Worm (Caenorhabditis elegans) whole organism, young adult: Measurements from ENCODE around the gene C49A9.4.

ENCODE experiments used
- B0336.3 ChIP-seq: fragments of 200-800 bp; sonication (Bioruptor generic); IDR thresholded peaks from 2 replicates; pipeline ENCODE4 v1.3.6; 2022; ENCODE audit warnings: missing genetic modification characterization, missing compliant biosample characterization
- Y56A3A.18 ChIP-seq: fragments of 200-800 bp; sonication (Bioruptor generic); IDR thresholded peaks from 2 replicates; pipeline ENCODE4 v1.3.6; 2022; ENCODE audit warnings: missing genetic modification reagents, missing genetic modification characterization, missing compliant biosample characterization
- ama-1 ChIP-seq, 3 experiments: fragments of 150-350 bp in 1 of 3; sonication (generic microtip) in 2 of 3; optimal IDR thresholded peaks; 2 replicates each; lab custom pipeline; 2014 to 2018; ENCODE audit warnings: missing biosample characterization in 2 of 3, missing genetic modification characterization in 2 of 3, missing genetic modification reagents in 2 of 3
- aptf-2 ChIP-seq: fragments of 200-800 bp; sonication (Bioruptor generic); conservative IDR thresholded peaks from 2 replicates; pipeline ENCODE4 v1.3.6; 2022; ENCODE audit warnings: missing genetic modification reagents, missing genetic modification characterization, missing compliant biosample characterization
- aptf-3 ChIP-seq: fragments of 200-800 bp; sonication (Bioruptor generic); IDR thresholded peaks from 2 replicates; pipeline ENCODE4 v1.3.6; 2022; ENCODE audit warnings: missing genetic modification characterization, missing compliant biosample characterization
- attf-5 ChIP-seq: fragments of 200-800 bp; sonication (Bioruptor generic); optimal IDR thresholded peaks from 2 replicates; lab custom pipeline; 2018; ENCODE audit warnings: mild to moderate bottlenecking, missing genetic modification characterization, missing compliant biosample characterization
- ccch-3 ChIP-seq: fragments of 200-800 bp; sonication (Bioruptor generic); optimal IDR thresholded peaks from 2 replicates; lab custom pipeline; 2018; ENCODE audit warnings: mild to moderate bottlenecking, missing genetic modification characterization, missing compliant biosample characterization
- ceh-100 ChIP-seq: fragments of 200-800 bp; sonication (Bioruptor generic); IDR thresholded peaks from 2 replicates; pipeline ENCODE4 v1.3.6; 2022; ENCODE audit warnings: missing genetic modification reagents, missing genetic modification characterization, missing compliant biosample characterization
- die-1 ChIP-seq: sonication (generic microtip); optimal IDR thresholded peaks from 2 replicates; lab custom pipeline; 2016; ENCODE audit warnings: missing genotype, mild to moderate bottlenecking, missing genetic modification characterization, missing compliant biosample characterization
- dox-1 ChIP-seq: fragments of 200-800 bp; sonication (Bioruptor generic); IDR thresholded peaks from 2 replicates; pipeline ENCODE4 v1.3.6; 2022; ENCODE audit warnings: missing genetic modification reagents, missing genetic modification characterization, missing compliant biosample characterization
- egl-18 ChIP-seq: fragments of 200-800 bp; sonication (Bioruptor generic); IDR thresholded peaks from 2 replicates; pipeline ENCODE4 v1.3.6; 2022; ENCODE audit warnings: missing genetic modification reagents, missing genetic modification characterization, missing compliant biosample characterization
- egl-44 ChIP-seq: fragments of 200-800 bp; sonication (Bioruptor generic); IDR thresholded peaks from 2 replicates; pipeline ENCODE4 v1.3.6; 2022; ENCODE audit warnings: missing genetic modification reagents, missing genetic modification characterization, missing compliant biosample characterization
- egrh-3 ChIP-seq: fragments of 200-800 bp; sonication (Bioruptor generic); IDR thresholded peaks from 2 replicates; pipeline ENCODE4 v1.3.6; 2022; ENCODE audit warnings: missing genetic modification reagents, missing genetic modification characterization, missing compliant biosample characterization
- fkh-3 ChIP-seq: sonication (generic microtip); optimal IDR thresholded peaks from 2 replicates; lab custom pipeline; 2016; ENCODE audit warnings: mild to moderate bottlenecking, missing genetic modification characterization, missing compliant biosample characterization
- gei-17 ChIP-seq: fragments of 200-800 bp; sonication (Bioruptor generic); optimal IDR thresholded peaks from 2 replicates; lab custom pipeline; 2018; ENCODE audit warnings: mild to moderate bottlenecking, missing genetic modification characterization, missing compliant biosample characterization
- hlh-12 ChIP-seq: sonication (generic microtip); optimal IDR thresholded peaks from 2 replicates; lab custom pipeline; 2016; ENCODE audit warnings: missing genetic modification characterization, missing compliant biosample characterization
- hmg-1.2 ChIP-seq: fragments of 200-800 bp; sonication (Bioruptor generic); IDR thresholded peaks from 2 replicates; pipeline ENCODE4 v1.3.6; 2022; ENCODE audit warnings: missing genetic modification reagents, missing genetic modification characterization, missing compliant biosample characterization
- hmg-20 ChIP-seq: fragments of 200-800 bp; sonication (Bioruptor generic); IDR thresholded peaks from 2 replicates; pipeline ENCODE4 v1.3.6; 2022; ENCODE audit warnings: missing genetic modification reagents, missing genetic modification characterization, missing compliant biosample characterization
- hsf-1 ChIP-seq: fragments of 200-800 bp; sonication (Bioruptor generic); IDR thresholded peaks from 2 replicates; pipeline ENCODE4 v1.3.6; 2022; ENCODE audit warnings: missing genetic modification reagents, missing genetic modification characterization, missing compliant biosample characterization
- lin-26 ChIP-seq: fragments of 200-800 bp; sonication (Bioruptor generic); IDR thresholded peaks from 2 replicates; pipeline ENCODE4 v1.3.6; 2022; ENCODE audit warnings: missing genetic modification reagents, missing genetic modification characterization, missing compliant biosample characterization
- lin-35 ChIP-seq, 3 experiments: fragments of 150-350 bp in 2 of 3; sonication (generic microtip) in 1 of 3; optimal IDR thresholded peaks; 2 replicates each; lab custom pipeline; 2014 to 2018; ENCODE audit warnings: missing biosample characterization in 3 of 3, missing genetic modification characterization in 3 of 3, missing genetic modification reagents in 3 of 3
- lsl-1 ChIP-seq: fragments of 200-800 bp; sonication (Bioruptor generic); optimal IDR thresholded peaks from 2 replicates; lab custom pipeline; 2018; ENCODE audit warnings: mild to moderate bottlenecking, missing genetic modification characterization, moderate library complexity, missing compliant biosample characterization
- lsy-27 ChIP-seq: sonication (generic microtip); optimal IDR thresholded peaks from 2 replicates; lab custom pipeline; 2017; ENCODE audit warnings: missing genetic modification characterization, mild to moderate bottlenecking, missing compliant biosample characterization, antibody characterized with exemption, missing genotype, borderline replicate concordance; ENCODE audit not compliant: insufficient read depth
- madf-3 ChIP-seq: fragments of 200-800 bp; sonication (Bioruptor generic); IDR thresholded peaks from 2 replicates; pipeline ENCODE4 v1.3.6; 2022; ENCODE audit warnings: missing genetic modification reagents, missing genetic modification characterization, missing compliant biosample characterization
- madf-8 ChIP-seq: fragments of 200-800 bp; sonication (Bioruptor generic); conservative IDR thresholded peaks from 2 replicates; pipeline ENCODE4 v1.3.6; 2022; ENCODE audit warnings: missing genetic modification reagents, missing genetic modification characterization, missing compliant biosample characterization
- mxl-1 ChIP-seq: sonication (generic microtip); optimal IDR thresholded peaks from 2 replicates; lab custom pipeline; 2016; ENCODE audit warnings: missing genetic modification characterization, missing compliant biosample characterization
- nfyb-1 ChIP-seq: fragments of 200-800 bp; sonication (Bioruptor generic); IDR thresholded peaks from 2 replicates; pipeline ENCODE4 v1.3.6; 2022; ENCODE audit warnings: missing genetic modification reagents, missing genetic modification characterization, missing compliant biosample characterization
- nhr-27 ChIP-seq: fragments of 200-800 bp; sonication (Bioruptor generic); optimal IDR thresholded peaks from 2 replicates; lab custom pipeline; 2018; ENCODE audit warnings: mild to moderate bottlenecking, missing genetic modification characterization, moderate library complexity, missing compliant biosample characterization
- nhr-80 ChIP-seq: sonication (generic microtip); optimal IDR thresholded peaks from 2 replicates; lab custom pipeline; 2016; ENCODE audit warnings: missing genetic modification characterization, missing compliant biosample characterization
- pbrm-1 ChIP-seq: fragments of 200-800 bp; sonication (Bioruptor generic); IDR thresholded peaks from 2 replicates; pipeline ENCODE4 v1.3.6; 2022; ENCODE audit warnings: missing genetic modification reagents, missing genetic modification characterization, missing compliant biosample characterization
- pha-4 ChIP-seq: fragments of 150-350 bp; sonication (generic microtip); optimal IDR thresholded peaks from 2 replicates; lab custom pipeline; 2014; ENCODE audit warnings: missing biosample characterization, missing genetic modification reagents, missing genetic modification characterization
- rec-8 ChIP-seq, 2 experiments: sonication (generic microtip); optimal IDR thresholded peaks; 2 replicates each; lab custom pipeline; 2016; ENCODE audit warnings: mild to moderate bottlenecking in 2 of 2, missing genetic modification characterization in 2 of 2, missing genetic modification reagents in 2 of 2, missing genotype in 2 of 2, missing biosample characterization in 1 of 2, missing compliant biosample characterization in 1 of 2, moderate library complexity in 1 of 2
- rpc-1 ChIP-seq, 2 experiments: fragments of 150-350 bp in 1 of 2; sonication (generic microtip) in 1 of 2; optimal IDR thresholded peaks; 2 replicates each; lab custom pipeline; 2014 to 2018; ENCODE audit warnings: missing biosample characterization in 1 of 2, missing genetic modification characterization in 1 of 2, missing genetic modification reagents in 1 of 2, missing genotype in 1 of 2
- sptf-2 ChIP-seq: fragments of 200-800 bp; sonication (Bioruptor generic); optimal IDR thresholded peaks from 2 replicates; lab custom pipeline; 2018; ENCODE audit warnings: mild to moderate bottlenecking, missing genetic modification characterization, missing compliant biosample characterization
- tbp1 ChIP-seq: fragments of 200-800 bp; sonication (Bioruptor generic); optimal IDR thresholded peaks from 2 replicates; lab custom pipeline; 2018; ENCODE audit warnings: mild to moderate bottlenecking, missing genetic modification characterization, missing compliant biosample characterization
- tlf-1 ChIP-seq: fragments of 200-800 bp; sonication (Bioruptor generic); optimal IDR thresholded peaks from 2 replicates; lab custom pipeline; 2018; ENCODE audit warnings: mild to moderate bottlenecking, missing genetic modification characterization, missing compliant biosample characterization
- zim-3 ChIP-seq: sonication (generic microtip); optimal IDR thresholded peaks from 2 replicates; lab custom pipeline; 2017; ENCODE audit warnings: mild to moderate bottlenecking, missing genetic modification characterization, moderate library complexity, missing compliant biosample characterization
- ztf-18 ChIP-seq: sonication (generic microtip); optimal IDR thresholded peaks from 2 replicates; lab custom pipeline; 2016; ENCODE audit warnings: missing genotype, mild to moderate bottlenecking, missing genetic modification characterization, missing compliant biosample characterization
- ztf-25 ChIP-seq: fragments of 200-800 bp; sonication (Bioruptor generic); IDR thresholded peaks from 2 replicates; pipeline ENCODE4 v1.3.6; 2022; ENCODE audit warnings: missing genetic modification reagents, missing genetic modification characterization, missing compliant biosample characterization
- ztf-26 ChIP-seq: sonication (generic microtip); optimal IDR thresholded peaks from 2 replicates; lab custom pipeline; 2017; ENCODE audit warnings: missing genetic modification characterization, missing compliant biosample characterization

Gene C49A9.4

ce11 chrIV:6187160-6187559 lies 32.3 kb upstream of the C49A9.4 start:
- no peak for TF ChIP-seq ccch-3 (GFP tag; lab: Kevin White, UChicago)
- TF ChIP-seq egrh-3 (GFP tag; lab: Robert Waterston, UW), result no peak
- no peak for TF ChIP-seq lin-35 (GFP tag; optimal IDR thresholded peaks at IDR 0.05; lab: Kevin White, UChicago)
- no peak for TF ChIP-seq nhr-27 (tag; lab: Kevin White, UChicago)
- TF ChIP-seq hmg-20 (GFP tag; lab: Robert Waterston, UW), result no peak
- no peak for TF ChIP-seq nfyb-1 (GFP tag; lab: Robert Waterston, UW)
- no peak for TF ChIP-seq pha-4
- TF ChIP-seq hlh-12, result no peak
- TF ChIP-seq hmg-1.2 (GFP tag; lab: Robert Waterston, UW), result no peak
- no peak for TF ChIP-seq madf-8 (GFP tag; lab: Robert Waterston, UW)
- no peak for TF ChIP-seq lsy-27 (tag; lab: Kevin White, UChicago)

ce11 chrIV:6200249-6200648 lies 19.2 kb upstream of the C49A9.4 start:
- TF ChIP-seq zim-3 (tag; lab: Kevin White, UChicago) (no peak), rec-8 (tag; optimal IDR thresholded peaks at IDR 0.05; lab: Kevin White, UChicago) (no peak), madf-3 (GFP tag; lab: Robert Waterston, UW) (no peak), hsf-1 (GFP tag; lab: Robert Waterston, UW) (no peak), lsl-1 (GFP tag; lab: Kevin White, UChicago) (no peak), tlf-1 (GFP tag; lab: Kevin White, UChicago) (no peak), pbrm-1 (GFP tag; lab: Robert Waterston, UW) (no peak), tbp1 (GFP tag; lab: Kevin White, UChicago) (no peak), egl-18 (GFP tag; lab: Robert Waterston, UW) (no peak), mxl-1 (tag; lab: Kevin White, UChicago) (no peak), rpc-1 (optimal IDR thresholded peaks at IDR 0.05; lab: Kevin White, UChicago) (no peak), rpc-1 (tag; optimal IDR thresholded peaks at IDR 0.05; lab: Kevin White, UChicago) (no peak), dox-1 (GFP tag; lab: Robert Waterston, UW) (no peak), Y56A3A.18 (no peak), gei-17 (GFP tag; lab: Kevin White, UChicago) (no peak), nhr-80 (no peak), nhr-27 (tag; lab: Kevin White, UChicago) (no peak), egl-44 (GFP tag; lab: Robert Waterston, UW) (no peak)

DNA sequence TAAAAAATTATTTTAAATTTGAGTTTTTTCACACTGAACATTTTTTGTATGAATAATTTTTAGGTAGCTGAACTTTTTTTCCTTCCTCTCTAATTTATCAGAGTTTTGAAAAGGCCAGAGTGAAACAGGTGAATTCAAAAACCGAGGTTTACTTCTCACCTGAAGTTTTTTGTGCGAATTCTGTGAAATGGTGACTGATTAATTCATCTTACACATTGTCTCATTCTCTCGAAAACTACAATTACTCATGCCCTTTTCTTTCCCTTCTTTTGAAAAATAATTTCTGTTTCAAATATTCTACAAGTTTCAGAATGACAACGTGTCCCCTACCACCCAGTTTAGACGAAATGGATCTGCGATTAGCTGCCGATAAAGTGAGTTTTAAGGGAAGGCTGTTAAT lies 17.7 kb upstream of the C49A9.4 start, which contains the start of gene tkr-2:
Gene tkr-2 (plus strand): TSS at position 301 of the 400 bp plus-strand sequence.
- TF ChIP-seq die-1 (tag; lab: Kevin White, UChicago), result no peak
- no peak for TF ChIP-seq attf-5 (GFP tag; lab: Kevin White, UChicago)
- TF ChIP-seq sptf-2 (GFP tag; lab: Kevin White, UChicago), result no peak
- TF ChIP-seq ztf-26, result no peak
- TF ChIP-seq ztf-18 (tag; lab: Kevin White, UChicago), result no peak
- no peak for TF ChIP-seq ztf-25 (GFP tag; lab: Robert Waterston, UW)
- no peak for TF ChIP-seq fkh-3 (tag; lab: Kevin White, UChicago)
- TF ChIP-seq ama-1 (optimal IDR thresholded peaks at IDR 0.05; lab: Kevin White, UChicago), result no peak
- TF ChIP-seq ama-1 (GFP tag; optimal IDR thresholded peaks at IDR 0.05; lab: Kevin White, UChicago), result no peak
- TF ChIP-seq lin-26 (GFP tag; lab: Robert Waterston, UW), result no peak
- TF ChIP-seq ceh-100 (GFP tag; lab: Robert Waterston, UW), result no peak
- no peak for TF ChIP-seq aptf-2 (GFP tag; lab: Robert Waterston, UW)
- TF ChIP-seq B0336.3 (GFP tag; lab: Robert Waterston, UW), result no peak
- no peak for TF ChIP-seq aptf-3
- TF ChIP-seq, all 124 proteins: peak for 0
